Worm (Caenorhabditis elegans) whole organism, dauer: ENCODE results near the gene plst-1.
"Not testable (repeated sequence)": the region's sequence is repeated elsewhere in the genome, so short reads cannot be mapped to it uniquely, and the experiment has no call there.

Source experiments
- unc-62 ChIP-seq: sonication (generic microtip); optimal IDR thresholded peaks from 2 replicates; lab custom pipeline; 2017; ENCODE audit warnings: missing biosample characterization, missing genetic modification reagents, missing genetic modification characterization

The plst-1 gene

ce11 chrIV:1277067-1277466, 12.4 kb upstream of the plst-1 start:
- no peak for TF ChIP-seq unc-62 (GFP tag; lab: Kevin White, UChicago)

DNA sequence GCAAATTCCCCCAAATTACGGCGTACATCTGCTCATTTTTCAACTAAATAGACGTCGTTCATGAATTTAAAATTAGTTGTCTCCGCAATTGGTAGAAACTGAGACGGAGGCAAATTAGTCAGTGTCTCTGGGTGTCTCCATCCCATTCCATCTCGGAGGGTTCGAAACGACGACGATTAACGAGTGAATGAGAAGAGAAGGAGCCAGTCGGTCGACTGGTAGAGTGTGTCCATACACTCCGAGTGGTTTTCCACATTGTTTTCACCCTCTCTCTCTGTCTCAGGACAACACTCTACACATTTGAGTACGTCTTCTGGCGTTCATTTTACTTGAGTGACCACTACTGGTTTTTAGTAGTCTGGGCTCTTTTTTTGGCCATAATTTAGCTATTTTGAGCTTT, 10.5 kb upstream of the plst-1 start:
- TF ChIP-seq unc-62 (GFP tag; lab: Kevin White, UChicago): no peak

DNA sequence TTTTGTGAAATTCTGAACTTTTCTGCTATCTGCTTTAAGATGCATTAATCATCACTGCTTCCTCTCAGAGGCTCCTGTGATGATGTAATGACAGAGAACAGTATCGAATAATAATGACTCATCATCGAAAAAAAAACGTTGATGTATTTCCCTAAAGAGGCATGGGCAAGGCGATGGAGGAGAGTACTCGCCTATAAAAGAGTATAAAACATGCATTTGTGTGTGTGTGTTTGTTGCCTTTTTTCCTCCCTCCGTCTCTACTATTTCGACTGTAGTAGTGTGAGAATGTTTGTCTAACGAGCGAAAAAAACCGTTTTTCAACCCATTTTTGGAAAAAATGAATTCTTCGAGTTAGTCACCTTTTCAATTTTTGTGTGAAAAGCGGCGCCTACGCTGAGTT, 4.5 kb upstream of the plst-1 start:
- TF ChIP-seq unc-62 (GFP tag; lab: Kevin White, UChicago): no peak

DNA sequence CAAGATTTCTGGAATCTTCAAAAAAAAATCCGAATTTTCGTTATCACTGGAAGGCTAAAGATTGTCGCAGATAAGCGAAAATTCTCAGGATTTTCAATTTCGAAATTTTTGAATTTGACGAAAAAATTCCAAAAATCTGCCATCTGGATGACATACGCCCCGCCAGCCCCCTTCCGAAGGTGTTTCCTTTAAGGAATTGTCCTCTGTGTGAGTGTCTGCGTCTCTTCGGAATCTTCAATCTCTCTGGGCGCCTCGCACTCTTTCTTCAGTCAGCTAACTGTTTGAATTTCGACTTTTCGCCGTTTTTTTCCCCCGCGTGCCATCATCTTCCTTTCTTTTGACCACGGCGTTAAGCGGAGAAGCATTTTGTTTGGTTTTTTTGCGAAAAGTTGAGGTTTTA, 2.9 kb upstream of the plst-1 start:
- no peak for TF ChIP-seq unc-62 (GFP tag; lab: Kevin White, UChicago)

DNA sequence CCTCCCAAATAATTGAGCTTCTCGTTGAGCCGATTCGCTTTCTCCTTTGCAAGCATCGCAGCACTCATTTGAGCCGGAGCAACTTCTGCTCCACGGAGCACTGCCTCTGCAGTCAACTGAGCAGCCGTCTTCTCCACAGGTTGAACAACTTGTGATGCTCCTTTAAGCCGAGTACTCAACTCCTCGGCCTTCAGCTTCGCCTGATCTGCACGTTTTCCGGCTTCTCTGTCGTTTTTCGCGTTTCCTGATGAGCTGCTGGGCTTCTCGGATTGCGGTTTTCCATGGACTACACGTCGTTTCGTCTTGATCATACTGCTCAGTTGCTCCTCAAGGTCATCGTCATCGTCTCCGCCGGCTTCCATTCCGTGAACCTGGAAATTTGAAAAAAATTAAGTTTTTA, 9.6 kb downstream of the plst-1 start:
- no peak for TF ChIP-seq unc-62 (GFP tag; lab: Kevin White, UChicago)

DNA sequence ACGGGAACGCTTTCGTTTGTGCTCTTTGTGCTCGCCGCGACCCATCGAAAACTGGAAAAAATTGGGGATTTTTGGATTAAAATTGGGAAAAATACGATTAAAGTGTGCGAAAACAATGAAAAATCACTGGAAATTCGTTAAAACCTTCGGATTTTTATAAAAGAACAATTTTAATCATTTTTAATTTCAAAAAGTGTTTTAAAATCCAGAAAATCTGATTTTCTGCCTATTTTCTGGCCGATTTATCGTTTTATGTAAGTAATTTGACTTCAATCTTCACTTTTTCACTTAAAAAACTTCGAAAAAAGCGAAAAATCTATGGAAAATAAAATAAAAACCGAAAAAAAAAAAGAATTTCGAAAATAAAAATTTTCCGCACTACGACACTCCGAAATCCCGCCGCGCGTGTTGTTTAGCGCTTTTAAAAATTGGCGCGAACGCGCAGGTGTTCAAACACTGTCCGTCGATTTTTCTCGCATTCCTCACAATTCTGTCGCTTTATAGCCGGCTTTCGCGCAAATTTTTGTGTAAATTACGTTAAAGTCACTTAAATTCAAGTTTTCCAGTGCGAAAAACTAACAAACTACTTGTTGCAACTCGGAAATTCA, 20.3 kb downstream of the plst-1 start, which contains the start of the genes ddx-46 and F53H1.4:
TSS of gene ddx-46 (minus strand) at position 51 of the 608 bp plus-strand sequence.
TSS of gene F53H1.4 (plus strand) at position 567 of the 608 bp plus-strand sequence.
- TF ChIP-seq unc-62 (GFP tag; lab: Kevin White, UChicago): no peak

DNA sequence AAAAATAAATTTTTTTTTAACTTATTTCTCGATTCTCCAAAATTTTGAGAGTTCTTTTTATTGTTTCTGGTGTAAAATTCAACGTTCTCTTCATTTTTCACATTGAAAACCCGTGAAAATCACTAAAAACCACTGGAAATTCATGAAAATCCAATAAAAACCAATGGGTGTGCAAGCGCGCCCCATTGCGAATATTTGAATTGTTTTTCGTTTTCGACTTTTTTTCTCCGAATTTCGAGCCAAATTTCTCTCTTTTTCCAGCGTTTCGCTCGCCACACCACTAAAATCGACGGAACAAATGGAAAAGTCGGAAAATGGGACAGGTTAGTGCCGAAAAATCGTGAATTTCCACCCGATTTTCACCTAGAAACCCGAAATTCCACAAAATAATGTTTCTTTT, 20.9 kb downstream of the plst-1 start:
- TF ChIP-seq unc-62 (GFP tag; lab: Kevin White, UChicago): no peak

DNA sequence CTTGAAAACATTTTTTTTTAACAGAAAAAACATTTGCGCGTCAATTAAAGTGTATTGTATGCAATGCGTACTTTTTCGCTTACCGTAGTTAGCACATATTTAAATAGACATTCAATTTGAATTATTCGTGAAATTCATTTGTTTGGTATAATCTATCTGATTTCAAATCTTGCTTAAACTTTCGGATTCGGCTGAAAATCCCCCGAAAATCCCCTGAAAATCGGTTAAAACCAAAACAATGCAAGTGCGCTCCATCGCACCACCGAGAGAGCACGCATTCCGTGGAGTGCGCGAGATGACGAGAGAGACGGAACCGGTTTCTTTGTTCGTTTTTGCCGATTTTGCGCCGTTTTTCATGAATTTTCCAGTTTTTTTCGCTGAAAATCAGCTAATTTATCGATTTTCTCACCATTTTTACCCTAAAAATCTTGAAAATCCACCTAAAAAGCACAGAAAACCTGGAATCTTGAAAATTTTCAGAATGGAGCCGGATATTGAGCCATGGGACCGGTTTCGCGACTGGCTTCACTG, 39.3 kb downstream of the plst-1 start, which contains the start of gene F53H1.3:
TSS of gene F53H1.3 (plus strand) at position 481 of the 531 bp plus-strand sequence.
- TF ChIP-seq unc-62 (GFP tag; lab: Kevin White, UChicago): no peak

- not testable (repeated sequence) for TF ChIP-seq unc-62 (GFP tag; lab: Kevin White, UChicago)
These were observed 51.4 kb downstream of the plst-1 start, which contains the start of gene F58F6.6 for ce11 chrIV:1340788-1341187. F58F6.6 (plus strand) TSS chrIV:1341088.

- TF ChIP-seq unc-62 (GFP tag; lab: Kevin White, UChicago): not testable (repeated sequence)
These were observed 54.0 kb downstream of the plst-1 start, which contains the start of gene F58F6.5 for ce11 chrIV:1343379-1343778. F58F6.5 (plus strand) TSS chrIV:1343679.
